Fruit fly (Drosophila melanogaster) whole organism, embryonic: Measurements from ENCODE around the gene Slimp.

Experiments
- Blimp-1 ChIP-seq: fragments of 200-800 bp; sonication (Bioruptor generic); optimal IDR thresholded peaks from 3 replicates; lab custom pipeline; 2018; ENCODE audit warnings: missing biosample characterization, missing genetic modification characterization, mild to moderate bottlenecking, moderate library complexity, missing genetic modification reagents
- CG11398 ChIP-seq: fragments of 200-800 bp; sonication (Bioruptor generic); optimal IDR thresholded peaks from 2 replicates; lab custom pipeline; 2016; ENCODE audit warnings: missing biosample characterization, missing genetic modification characterization
- CG13424 ChIP-seq: fragments of 200-800 bp; sonication (Bioruptor generic); optimal IDR thresholded peaks from 2 replicates; lab custom pipeline; 2019; ENCODE audit warnings: missing biosample characterization, mild to moderate bottlenecking, missing genetic modification characterization, moderate library complexity
- CG14014 ChIP-seq: fragments of 200-800 bp; sonication (Bioruptor generic); IDR thresholded peaks from 2 replicates; pipeline ENCODE4 v1.3.6; 2022; ENCODE audit warnings: missing biosample characterization, missing genetic modification characterization
- CG14710 ChIP-seq: fragments of 200-800 bp; sonication (Bioruptor generic); optimal IDR thresholded peaks from 3 replicates; lab custom pipeline; 2019; ENCODE audit warnings: missing biosample characterization, mild to moderate bottlenecking, missing genetic modification characterization, moderate library complexity
- CG1832 ChIP-seq: fragments of 200-800 bp; sonication (Bioruptor generic); optimal IDR thresholded peaks from 2 replicates; lab custom pipeline; 2017; ENCODE audit warnings: missing biosample characterization, mild to moderate bottlenecking, missing genetic modification characterization, inconsistent platforms
- CG2678 ChIP-seq: fragments of 200-800 bp; sonication (Bioruptor generic); optimal IDR thresholded peaks from 3 replicates; lab custom pipeline; 2019; ENCODE audit warnings: missing biosample characterization, mild to moderate bottlenecking, missing genetic modification characterization, moderate library complexity
- CG31388 ChIP-seq: fragments of 200-800 bp; sonication (Bioruptor generic); optimal IDR thresholded peaks from 2 replicates; lab custom pipeline; 2016; ENCODE audit warnings: missing biosample characterization, missing genetic modification characterization
- CG32772 ChIP-seq: fragments of 200-800 bp; sonication (Bioruptor generic); IDR thresholded peaks from 2 replicates; pipeline ENCODE4 v1.3.6; 2022; ENCODE audit warnings: missing biosample characterization, missing genetic modification characterization
- CG33213 ChIP-seq: fragments of 200-800 bp; sonication (Bioruptor generic); optimal IDR thresholded peaks from 3 replicates; lab custom pipeline; 2016; ENCODE audit warnings: missing biosample characterization, missing genetic modification characterization
- CG34224 ChIP-seq: fragments of 200-800 bp; sonication (Bioruptor generic); IDR thresholded peaks from 3 replicates; pipeline ENCODE4 v1.3.6; 2022; ENCODE audit warnings: missing biosample characterization, missing genetic modification characterization; ENCODE audit not compliant: partially characterized antibody
- CG34422 ChIP-seq: fragments of 200-800 bp; sonication (Bioruptor generic); IDR thresholded peaks from 3 replicates; pipeline ENCODE4 v1.3.6; 2022; ENCODE audit warnings: missing biosample characterization, missing genetic modification characterization
- CG3726 ChIP-seq: fragments of 200-800 bp; sonication (Bioruptor generic); IDR thresholded peaks from 3 replicates; pipeline ENCODE4, ENCODE4 v1.3.6; 2022; ENCODE audit warnings: missing biosample characterization, missing genetic modification characterization
- CG4404 ChIP-seq: fragments of 200-800 bp; sonication (Bioruptor generic); IDR thresholded peaks from 2 replicates; pipeline ENCODE4 v1.3.6; 2022; ENCODE audit warnings: missing biosample characterization, missing genetic modification characterization
- CG4820 ChIP-seq: fragments of 200-800 bp; sonication (Bioruptor generic); optimal IDR thresholded peaks from 3 replicates; lab custom pipeline; 2016; ENCODE audit warnings: missing biosample characterization, missing genetic modification characterization
- CG6175 ChIP-seq: fragments of 200-800 bp; sonication (Bioruptor generic); IDR thresholded peaks from 3 replicates; pipeline ENCODE4 v1.3.6; 2022; ENCODE audit warnings: missing biosample characterization, missing genetic modification characterization
- CG7987 ChIP-seq: fragments of 200-800 bp; sonication (Bioruptor generic); optimal IDR thresholded peaks from 2 replicates; lab custom pipeline; 2018; ENCODE audit warnings: missing biosample characterization, mild to moderate bottlenecking, missing genetic modification characterization, moderate library complexity
- CG8089 ChIP-seq: fragments of 200-800 bp; sonication (Bioruptor generic); optimal IDR thresholded peaks from 3 replicates; lab custom pipeline; 2016; ENCODE audit warnings: missing biosample characterization, missing genetic modification characterization
- CG8924 ChIP-seq: fragments of 200-800 bp; optimal IDR thresholded peaks from 3 replicates; lab custom pipeline; 2019; ENCODE audit warnings: missing biosample characterization, mild to moderate bottlenecking, missing genetic modification characterization, moderate library complexity
- CG9797 ChIP-seq: fragments of 200-800 bp; sonication (Bioruptor generic); optimal IDR thresholded peaks from 3 replicates; lab custom pipeline; 2018; ENCODE audit warnings: missing biosample characterization, mild to moderate bottlenecking, missing genetic modification characterization
- Dad ChIP-seq: fragments of 200-800 bp; sonication (Bioruptor generic); optimal IDR thresholded peaks from 3 replicates; lab custom pipeline; 2016; ENCODE audit warnings: missing biosample characterization, missing genetic modification characterization
- Dip2 ChIP-seq: fragments of 200-800 bp; sonication (Bioruptor generic); IDR thresholded peaks from 2 replicates; pipeline ENCODE4 v1.3.6; 2022; ENCODE audit warnings: missing biosample characterization, missing genetic modification characterization
- NC2α ChIP-seq: fragments of 200-800 bp; sonication (Bioruptor generic); optimal IDR thresholded peaks from 2 replicates; lab custom pipeline; 2016; ENCODE audit warnings: missing biosample characterization, missing genetic modification characterization
- Ravus ChIP-seq: fragments of 200-800 bp; sonication (Bioruptor generic); IDR thresholded peaks from 2 replicates; pipeline ENCODE4 v1.3.6; 2022; ENCODE audit warnings: missing biosample characterization, missing genetic modification characterization
- Spps ChIP-seq: fragments of 200-800 bp; sonication (Bioruptor generic); optimal IDR thresholded peaks from 2 replicates; lab custom pipeline; 2018; ENCODE audit warnings: missing biosample characterization, mild to moderate bottlenecking, missing genetic modification characterization
- Taf1 ChIP-seq: fragments of 200-800 bp; sonication (Bioruptor generic); IDR thresholded peaks from 2 replicates; pipeline ENCODE4 v1.3.6; 2022; ENCODE audit warnings: missing biosample characterization, missing genetic modification characterization
- Xbp1 ChIP-seq: fragments of 200-800 bp; sonication (Bioruptor generic); optimal IDR thresholded peaks from 3 replicates; lab custom pipeline; 2016; ENCODE audit warnings: missing biosample characterization, mild to moderate bottlenecking, missing genetic modification characterization
- al ChIP-seq: fragments of 200-800 bp; sonication (Bioruptor generic); IDR thresholded peaks from 2 replicates; pipeline ENCODE4 v1.3.6; 2022; ENCODE audit warnings: missing biosample characterization, missing genetic modification characterization
- ara ChIP-seq: fragments of 200-800 bp; sonication (Bioruptor generic); IDR thresholded peaks from 2 replicates; pipeline ENCODE4 v1.3.6; 2022; ENCODE audit warnings: missing biosample characterization, missing genetic modification characterization
- ato ChIP-seq: fragments of 200-800 bp; sonication (Bioruptor generic); IDR thresholded peaks from 2 replicates; pipeline ENCODE4 v1.3.6; 2022; ENCODE audit warnings: missing biosample characterization, missing genetic modification characterization; ENCODE audit not compliant: partially characterized antibody
- az2 ChIP-seq: fragments of 200-800 bp; sonication (Bioruptor generic); optimal IDR thresholded peaks from 3 replicates; lab custom pipeline; 2016; ENCODE audit warnings: missing biosample characterization, missing genetic modification characterization
- crc ChIP-seq: fragments of 200-800 bp; sonication (Bioruptor generic); optimal IDR thresholded peaks from 2 replicates; lab custom pipeline; 2016; ENCODE audit warnings: missing biosample characterization, missing genetic modification characterization
- dan ChIP-seq: fragments of 200-800 bp; sonication (Bioruptor generic); IDR thresholded peaks from 2 replicates; pipeline ENCODE4 v1.3.6; 2022; ENCODE audit warnings: missing biosample characterization, missing genetic modification characterization
- dimm ChIP-seq: fragments of 200-800 bp; sonication (Bioruptor generic); IDR thresholded peaks from 2 replicates; pipeline ENCODE4 v1.3.6; 2022; ENCODE audit warnings: missing biosample characterization, missing genetic modification characterization
- dm ChIP-seq: fragments of 200-800 bp; sonication (Bioruptor generic); optimal IDR thresholded peaks from 3 replicates; lab custom pipeline; 2016; ENCODE audit warnings: missing biosample characterization, missing genetic modification characterization
- fd64A ChIP-seq: fragments of 200-800 bp; sonication (Bioruptor generic); optimal IDR thresholded peaks from 3 replicates; lab custom pipeline; 2018; ENCODE audit warnings: missing biosample characterization, mild to moderate bottlenecking, missing genetic modification characterization
- ham ChIP-seq: fragments of 200-800 bp; sonication (Bioruptor generic); IDR thresholded peaks from 2 replicates; pipeline ENCODE4 v1.3.6; 2022; ENCODE audit warnings: missing biosample characterization, missing genetic modification characterization
- mirr ChIP-seq: fragments of 200-800 bp; sonication (Bioruptor generic); optimal IDR thresholded peaks from 3 replicates; lab custom pipeline; 2018; ENCODE audit warnings: missing biosample characterization, mild to moderate bottlenecking, missing genetic modification characterization
- pros ChIP-seq: fragments of 200-800 bp; sonication (Bioruptor generic); optimal IDR thresholded peaks from 3 replicates; lab custom pipeline; 2019; ENCODE audit warnings: missing biosample characterization, mild to moderate bottlenecking, missing genetic modification characterization, moderate library complexity
- schlank ChIP-seq: fragments of 200-800 bp; sonication (Bioruptor generic); optimal IDR thresholded peaks from 2 replicates; lab custom pipeline; 2018; ENCODE audit warnings: missing biosample characterization, mild to moderate bottlenecking, missing genetic modification characterization
- scrt ChIP-seq: fragments of 200-800 bp; sonication (Bioruptor generic); optimal IDR thresholded peaks from 2 replicates; lab custom pipeline; 2018; ENCODE audit warnings: missing biosample characterization, mild to moderate bottlenecking, missing genetic modification characterization, moderate library complexity
- sr ChIP-seq: fragments of 200-800 bp; sonication (Bioruptor generic); IDR thresholded peaks from 3 replicates; pipeline ENCODE4 v1.3.6; 2022; ENCODE audit warnings: missing biosample characterization, missing genetic modification characterization
- tio ChIP-seq: fragments of 200-800 bp; sonication (Bioruptor generic); optimal IDR thresholded peaks from 2 replicates; lab custom pipeline; 2017; ENCODE audit warnings: missing biosample characterization, missing genetic modification characterization, inconsistent platforms
- wdn ChIP-seq: fragments of 200-800 bp; sonication (Bioruptor generic); IDR thresholded peaks from 2 replicates; pipeline ENCODE4 v1.3.6; 2022; ENCODE audit warnings: missing biosample characterization, missing genetic modification characterization
- yki ChIP-seq: fragments of >200 bp; optimal IDR thresholded peaks from 3 replicates; lab custom pipeline; 2018
- z ChIP-seq: fragments of 200-800 bp; sonication (Bioruptor generic); IDR thresholded peaks from 3 replicates; pipeline ENCODE4 v1.3.6; 2022; ENCODE audit warnings: missing biosample characterization, missing genetic modification characterization

The Slimp gene

dm6 chr3R:24112320-24113069 lies 36.3 kb downstream of the Slimp start, which contains the start of gene CG13605 (continued):
- TF ChIP-seq CG32772 (GFP tag; lab: Robert Waterston, UW) = peak; percentile 41
- TF ChIP-seq CG14014 (GFP tag; lab: Robert Waterston, UW) = peak; percentile 79; the same call in 1 of the 2 replicates
- TF ChIP-seq ato (GFP tag; lab: Robert Waterston, UW) = no peak
- no peak for TF ChIP-seq CG11398
- TF ChIP-seq CG8089 = no peak
- TF ChIP-seq CG4404 (GFP tag; lab: Robert Waterston, UW) = no peak
- peak; percentile 62 for TF ChIP-seq CG14710 (tag; lab: Kevin White, UChicago)
- TF ChIP-seq sr = no peak
- no peak for TF ChIP-seq fd64A (GFP tag; lab: Kevin White, UChicago)
- TF ChIP-seq schlank (tag; lab: Kevin White, UChicago) = peak; percentile 55
- peak; percentile 13 for TF ChIP-seq crc
- no peak for TF ChIP-seq CG1832 (GFP tag; lab: Kevin White, UChicago)
- peak; percentile 74; the same call in 2 of the 3 replicates for TF ChIP-seq CG34422 (GFP tag; lab: Robert Waterston, UW)
- no peak for TF ChIP-seq Dip2 (GFP tag; lab: Robert Waterston, UW)
- no peak for TF ChIP-seq dm
- peak; percentile 6 for TF ChIP-seq mirr (GFP tag; lab: Kevin White, UChicago)
- TF ChIP-seq Dad = peak; percentile 14
- peak; percentile 90 for TF ChIP-seq CG9797 (GFP tag; lab: Kevin White, UChicago)
- no peak for TF ChIP-seq pros (GFP tag; lab: Kevin White, UChicago)
- TF ChIP-seq yki = no peak
- no peak; the same call in 1 of the 2 replicates for TF ChIP-seq Ravus
- TF ChIP-seq ara = peak; percentile 44; the same call in 1 of the 2 replicates
- no peak for TF ChIP-seq ham (GFP tag; lab: Robert Waterston, UW)
- TF ChIP-seq Taf1 = peak; percentile 61; the same call in 1 of the 2 replicates
- peak; percentile 79 for TF ChIP-seq Xbp1 (GFP tag; lab: Kevin White, UChicago)
- peak; percentile 72 for TF ChIP-seq Blimp-1 (GFP tag; lab: Kevin White, UChicago)
- TF ChIP-seq CG7987 = peak; percentile 55
- peak; percentile 58 for TF ChIP-seq al (GFP tag; lab: Robert Waterston, UW)
- 0 out of 3 replicates have a peak, but pooled peaks have one; percentile 7 for TF ChIP-seq CG6175 (GFP tag; lab: Robert Waterston, UW)
- peak; percentile 69 for TF ChIP-seq tio
- TF ChIP-seq CG31388 (GFP tag; lab: Kevin White, UChicago) = no peak
- peak; percentile 2 for TF ChIP-seq CG33213 (GFP tag; lab: Kevin White, UChicago)
- TF ChIP-seq CG34224 (GFP tag; lab: Robert Waterston, UW) = 0 out of 3 replicates have a peak, but pooled peaks have one; percentile 44
- TF ChIP-seq NC2α (GFP tag; lab: Kevin White, UChicago) = no peak
- no peak for TF ChIP-seq dimm
- TF ChIP-seq CG3726 (GFP tag; lab: Robert Waterston, UW) = 0 out of 3 replicates have a peak, but pooled peaks have one; percentile 14
- peak; percentile 87 for TF ChIP-seq CG2678 (tag; lab: Kevin White, UChicago)
- peak; percentile 73 for TF ChIP-seq scrt (GFP tag; lab: Kevin White, UChicago)
- 0 out of 2 replicates have a peak, but pooled peaks have one; percentile 21 for TF ChIP-seq wdn
- peak; percentile 19 for TF ChIP-seq Spps (tag; lab: Kevin White, UChicago)
- TF ChIP-seq CG8924 (tag; lab: Kevin White, UChicago) = peak; percentile 85
- TF ChIP-seq CG13424 (tag; lab: Kevin White, UChicago) = peak; percentile 72
- peak; percentile 75 for TF ChIP-seq az2
- TF ChIP-seq z = no peak
- no peak for TF ChIP-seq dan
- TF ChIP-seq CG4820 (GFP tag; lab: Kevin White, UChicago) = peak; percentile 52
- TF ChIP-seq, all 482 proteins: peak for 345
